Fruit fly (Drosophila melanogaster): ENCODE data around the gene MAGE.

MAGE gene

DNA sequence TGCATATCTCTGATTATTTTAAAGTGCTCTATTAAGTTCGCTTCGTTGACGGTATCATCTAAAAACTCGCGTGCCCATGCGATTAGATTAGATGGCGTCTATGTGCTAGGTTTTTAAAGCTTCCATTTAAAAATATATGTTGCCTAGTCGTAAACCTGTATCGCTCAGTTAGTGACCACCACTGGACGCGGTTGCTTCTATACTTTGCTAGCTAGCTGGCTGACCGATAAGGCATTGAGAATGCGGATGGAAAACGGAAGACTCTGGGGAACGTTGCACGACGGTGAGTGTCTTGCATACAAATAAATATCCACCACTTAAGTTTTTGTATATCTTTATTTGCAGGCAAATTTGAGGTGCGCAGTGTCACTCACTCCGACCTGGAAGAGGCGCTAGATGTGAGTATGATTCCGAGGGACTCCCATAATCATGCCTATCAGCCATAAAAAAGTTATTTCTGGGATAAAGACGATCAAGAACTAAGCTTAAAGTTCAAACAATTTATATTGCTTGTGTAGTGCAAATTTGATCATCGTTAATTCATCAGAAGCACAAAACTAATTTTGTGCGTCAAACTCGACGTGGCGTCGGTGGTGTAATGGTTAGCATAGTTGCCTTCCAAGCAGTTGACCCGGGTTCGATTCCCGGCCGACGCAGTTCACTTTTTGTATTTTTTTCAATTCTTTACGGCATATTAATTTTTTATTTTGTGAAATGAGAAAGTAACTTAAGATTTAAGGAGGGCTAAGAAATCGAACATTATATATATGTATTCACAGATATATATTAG lies 25.5 kb downstream of the MAGE start, which contains the start of gene CG31248:
Gene CG31248, plus strand, starts transcription at position 41 of the 790 bp plus-strand sequence.
- TF ChIP-seq kay (GFP tag; ENCODE audit: borderline replicate concordance) (peak; percentile 11), cic (GFP tag; optimal IDR thresholded peaks at IDR 0.05) (peak; percentile 90), pad (GFP tag; optimal IDR thresholded peaks at IDR 0.05) (peak; percentile 11), CG12768 (GFP tag; optimal IDR thresholded peaks at IDR 0.05) (peak; percentile 58), Hr96 (GFP tag; optimal IDR thresholded peaks at IDR 0.05) (no peak), tj (GFP tag; optimal IDR thresholded peaks at IDR 0.05) (peak; percentile 35), Clk (GFP tag; optimal IDR thresholded peaks at IDR 0.05) (no peak), CG14711 (tag; optimal IDR thresholded peaks at IDR 0.05) (peak; percentile 34), bab1 (GFP tag; optimal IDR thresholded peaks at IDR 0.05) (peak; percentile 66), CG7101 (tag; optimal IDR thresholded peaks at IDR 0.05) (peak; percentile 6), CG1620 (GFP tag; optimal IDR thresholded peaks at IDR 0.05) (no peak), CG7045 (GFP tag; optimal IDR thresholded peaks at IDR 0.05) (peak; percentile 47), Crg-1 (GFP tag; optimal IDR thresholded peaks at IDR 0.05) (no peak), CG11617 (GFP tag; optimal IDR thresholded peaks at IDR 0.05) (peak; percentile 11), Mnt (GFP tag; optimal IDR thresholded peaks at IDR 0.05) (peak; percentile 55), ovo (GFP tag; optimal IDR thresholded peaks at IDR 0.05) (no peak), CG5204 (GFP tag; optimal IDR thresholded peaks at IDR 0.05) (peak; percentile 25), cnc (optimal IDR thresholded peaks at IDR 0.05) (no peak), toe (GFP tag; optimal IDR thresholded peaks at IDR 0.05) (no peak), CG33017 (tag; optimal IDR thresholded peaks at IDR 0.05) (no peak)

DNA sequence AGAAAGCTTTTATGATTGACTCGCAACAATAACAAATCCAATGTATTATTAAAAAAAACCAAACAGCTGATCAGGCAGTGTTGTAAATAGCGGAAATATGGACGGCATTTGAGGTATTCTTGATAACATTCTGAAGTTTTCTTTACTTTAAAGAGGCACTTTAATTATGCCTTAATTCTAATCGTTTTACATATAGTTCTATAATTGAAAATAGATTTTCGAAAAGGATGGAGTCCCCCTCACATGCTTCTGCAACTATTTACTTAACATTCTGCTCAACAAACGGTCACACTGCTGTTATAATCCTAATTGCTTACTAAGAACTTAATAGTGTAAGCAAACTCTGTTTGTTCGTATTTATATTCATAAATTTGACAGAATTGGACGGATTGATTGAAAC lies 27.0 kb downstream of the MAGE start, which contains the start of gene CG10068:
Gene CG10068, minus strand, starts transcription at position 62 of the 400 bp plus-strand sequence.
- TF ChIP-seq toe (GFP tag; optimal IDR thresholded peaks at IDR 0.05): peak; percentile 84
- TF ChIP-seq Crg-1 (GFP tag; optimal IDR thresholded peaks at IDR 0.05): peak; percentile 94
- peak; percentile 71 for TF ChIP-seq Clk (GFP tag; optimal IDR thresholded peaks at IDR 0.05)
- peak; percentile 91 for TF ChIP-seq CG7101 (tag; optimal IDR thresholded peaks at IDR 0.05)
- peak; percentile 83 for TF ChIP-seq CG33017 (tag; optimal IDR thresholded peaks at IDR 0.05)
- peak; percentile 85 for TF ChIP-seq CG12768 (GFP tag; optimal IDR thresholded peaks at IDR 0.05)
- peak; percentile 82 for TF ChIP-seq Hr96 (GFP tag; optimal IDR thresholded peaks at IDR 0.05)
- TF ChIP-seq tj (GFP tag; optimal IDR thresholded peaks at IDR 0.05): peak; percentile 84
- peak; percentile 65 for TF ChIP-seq cic (GFP tag; optimal IDR thresholded peaks at IDR 0.05)
- peak; percentile 86 for TF ChIP-seq CG14711 (tag; optimal IDR thresholded peaks at IDR 0.05)
- TF ChIP-seq cnc (optimal IDR thresholded peaks at IDR 0.05): no peak
- TF ChIP-seq ovo (GFP tag; optimal IDR thresholded peaks at IDR 0.05): peak; percentile 42
- peak; percentile 93 for TF ChIP-seq CG1620 (GFP tag; optimal IDR thresholded peaks at IDR 0.05)
- TF ChIP-seq bab1 (GFP tag; optimal IDR thresholded peaks at IDR 0.05): peak; percentile 93
- peak; percentile 86 for TF ChIP-seq Mnt (GFP tag; optimal IDR thresholded peaks at IDR 0.05)
- TF ChIP-seq CG5204 (GFP tag; optimal IDR thresholded peaks at IDR 0.05): peak; percentile 88
- peak; percentile 94 for TF ChIP-seq kay (GFP tag; ENCODE audit: borderline replicate concordance)
- TF ChIP-seq CG11617 (GFP tag; optimal IDR thresholded peaks at IDR 0.05): peak; percentile 91
- peak; percentile 80 for TF ChIP-seq pad (GFP tag; optimal IDR thresholded peaks at IDR 0.05)
- TF ChIP-seq CG7045 (GFP tag; optimal IDR thresholded peaks at IDR 0.05): peak; percentile 86

DNA sequence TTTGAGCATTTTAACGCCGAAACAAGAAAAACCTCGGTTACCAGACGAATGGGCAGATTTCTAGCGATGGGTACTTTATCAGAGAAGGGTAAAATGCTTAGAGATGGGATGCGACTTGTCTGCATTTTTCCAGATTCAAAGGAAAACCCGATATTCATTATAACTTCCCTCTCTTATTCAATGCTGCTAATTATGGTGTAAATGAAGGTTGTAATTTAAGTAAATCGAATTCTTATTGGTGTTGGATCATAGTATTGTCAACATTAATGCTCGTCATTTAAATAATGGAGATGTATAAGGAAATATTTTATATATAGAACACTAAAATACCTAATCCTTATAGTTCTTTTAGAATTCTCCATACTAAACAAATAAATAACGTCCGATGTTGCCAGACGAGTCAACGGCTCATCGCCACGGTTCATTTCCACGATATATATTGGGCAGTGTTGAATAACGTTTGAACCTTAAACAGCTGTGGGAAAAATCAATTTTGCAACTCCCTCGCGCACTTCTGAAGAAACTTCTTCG lies 30.8 kb downstream of the MAGE start, which contains the start of the genes Alh and CG10098:
Gene Alh, minus strand, starts transcription at position 77 of the 531 bp plus-strand sequence.
Gene CG10098, plus strand, starts transcription at position 440 of the 531 bp plus-strand sequence.
- TF ChIP-seq Crg-1 (GFP tag; optimal IDR thresholded peaks at IDR 0.05) (peak; percentile 83), CG11617 (GFP tag; optimal IDR thresholded peaks at IDR 0.05) (peak; percentile 90), pad (GFP tag; optimal IDR thresholded peaks at IDR 0.05) (peak; percentile 71), Clk (GFP tag; optimal IDR thresholded peaks at IDR 0.05) (peak; percentile 86), Mnt (GFP tag; optimal IDR thresholded peaks at IDR 0.05) (peak; percentile 68), CG7101 (tag; optimal IDR thresholded peaks at IDR 0.05) (peak; percentile 82), CG5204 (GFP tag; optimal IDR thresholded peaks at IDR 0.05) (peak; percentile 93), CG7045 (GFP tag; optimal IDR thresholded peaks at IDR 0.05) (peak; percentile 81), cnc (optimal IDR thresholded peaks at IDR 0.05) (no peak), CG12768 (GFP tag; optimal IDR thresholded peaks at IDR 0.05) (peak; percentile 80), ovo (GFP tag; optimal IDR thresholded peaks at IDR 0.05) (peak; percentile 88), CG33017 (tag; optimal IDR thresholded peaks at IDR 0.05) (peak; percentile 36), kay (GFP tag; ENCODE audit: borderline replicate concordance) (peak; percentile 96), tj (GFP tag; optimal IDR thresholded peaks at IDR 0.05) (peak; percentile 69), CG14711 (tag; optimal IDR thresholded peaks at IDR 0.05) (peak; percentile 53), toe (GFP tag; optimal IDR thresholded peaks at IDR 0.05) (peak; percentile 97), CG1620 (GFP tag; optimal IDR thresholded peaks at IDR 0.05) (peak; percentile 94), cic (GFP tag; optimal IDR thresholded peaks at IDR 0.05) (no peak), Hr96 (GFP tag; optimal IDR thresholded peaks at IDR 0.05) (peak; percentile 89), bab1 (GFP tag; optimal IDR thresholded peaks at IDR 0.05) (peak; percentile 22)

DNA sequence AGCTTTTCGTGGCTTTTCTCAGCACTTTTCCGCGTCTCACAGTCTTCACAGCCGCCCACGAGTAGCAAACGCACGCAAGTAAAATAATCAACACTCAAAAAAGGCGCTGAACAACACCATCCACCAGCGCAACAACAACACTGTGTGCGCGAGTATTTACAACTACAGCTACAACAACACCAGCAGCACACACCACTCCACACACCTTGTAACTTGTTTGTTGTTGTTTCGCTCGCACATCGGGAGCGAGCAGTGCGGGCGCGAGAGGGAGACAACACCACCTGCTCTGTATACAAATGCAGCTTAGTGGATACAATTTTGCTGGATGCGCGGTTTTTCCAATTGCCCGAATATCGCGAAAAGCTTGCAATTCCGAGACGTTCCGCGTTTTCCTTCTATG lies 31.3 kb downstream of the MAGE start:
- TF ChIP-seq cic (GFP tag; optimal IDR thresholded peaks at IDR 0.05) (peak; percentile 87), tj (GFP tag; optimal IDR thresholded peaks at IDR 0.05) (peak; percentile 88), Mnt (GFP tag; optimal IDR thresholded peaks at IDR 0.05) (peak; percentile 72), Hr96 (GFP tag; optimal IDR thresholded peaks at IDR 0.05) (no peak)

DNA sequence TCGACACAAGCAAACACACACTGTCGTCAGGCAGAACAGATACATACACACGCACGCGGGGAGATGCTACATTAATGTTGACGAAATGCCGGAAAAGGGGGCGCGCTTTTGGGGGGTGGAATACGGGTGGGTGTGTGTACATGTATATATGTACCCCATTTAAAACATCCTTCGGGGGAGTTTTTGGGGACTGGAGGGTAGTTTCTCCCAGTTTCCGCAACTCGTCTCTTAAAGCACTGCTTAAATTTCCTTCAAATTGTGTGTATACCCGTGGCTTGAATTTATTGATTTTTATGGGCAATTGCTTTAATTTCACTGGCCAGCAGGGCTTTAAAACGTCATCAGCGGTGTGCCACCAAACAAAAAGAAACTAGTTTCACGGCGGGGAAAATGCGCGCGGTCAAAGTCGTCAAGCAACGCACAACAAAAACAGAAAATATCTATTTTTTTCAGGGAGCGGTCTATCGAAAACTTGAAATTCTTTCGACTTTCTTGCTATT lies 31.9 kb downstream of the MAGE start:
- TF ChIP-seq ovo (GFP tag; optimal IDR thresholded peaks at IDR 0.05) (no peak), pad (GFP tag; optimal IDR thresholded peaks at IDR 0.05) (peak; percentile 37)
